Fruit fly (Drosophila melanogaster) whole organism, embryonic: ENCODE results near the gene CG15368.

Experiments
- Aef1 ChIP-seq: fragments of 200-800 bp; sonication (Bioruptor generic); IDR thresholded peaks from 3 replicates; pipeline ENCODE4 v1.3.6; 2022; ENCODE audit warnings: missing biosample characterization, missing genetic modification characterization
- Asciz ChIP-seq: fragments of 200-800 bp; sonication (Bioruptor generic); optimal IDR thresholded peaks from 2 replicates; lab custom pipeline; 2017; ENCODE audit warnings: missing biosample characterization, mild to moderate bottlenecking, missing genetic modification characterization, missing genetic modification reagents
- Atf3 ChIP-seq: fragments of 200-800 bp; sonication (Bioruptor generic); optimal IDR thresholded peaks from 3 replicates; lab custom pipeline; 2016; ENCODE audit warnings: missing biosample characterization, missing genetic modification characterization
- B-H1 ChIP-seq: fragments of 200-800 bp; sonication (Bioruptor generic); IDR thresholded peaks from 3 replicates; pipeline ENCODE4 v1.3.6; 2022; ENCODE audit warnings: missing biosample characterization, missing genetic modification characterization
- CG10366 ChIP-seq: fragments of 200-800 bp; sonication (Bioruptor generic); IDR thresholded peaks from 2 replicates; pipeline ENCODE4 v1.3.6; 2022; ENCODE audit warnings: missing biosample characterization, missing genetic modification characterization
- CG12744 ChIP-seq: fragments of 200-800 bp; sonication (Bioruptor generic); optimal IDR thresholded peaks from 2 replicates; lab custom pipeline; 2016; ENCODE audit warnings: missing biosample characterization, missing genetic modification characterization
- CG14050 ChIP-seq: fragments of 200-800 bp; sonication (Bioruptor generic); IDR thresholded peaks from 3 replicates; pipeline ENCODE4 v1.3.6; 2022; ENCODE audit warnings: missing biosample characterization, missing genetic modification characterization
- CG14441 ChIP-seq: fragments of 200-800 bp; sonication (Bioruptor generic); IDR thresholded peaks from 2 replicates; pipeline ENCODE4 v1.3.6; 2022; ENCODE audit warnings: missing biosample characterization, missing genetic modification characterization
- CG15073 ChIP-seq: fragments of 200-800 bp; sonication (Bioruptor generic); optimal IDR thresholded peaks from 2 replicates; lab custom pipeline; 2016; ENCODE audit warnings: missing biosample characterization, missing genetic modification characterization
- CG18619 ChIP-seq: fragments of 200-800 bp; sonication (Bioruptor generic); optimal IDR thresholded peaks from 3 replicates; lab custom pipeline; 2017; ENCODE audit warnings: missing biosample characterization, mild to moderate bottlenecking, missing genetic modification characterization
- CG2129 ChIP-seq: fragments of 200-800 bp; sonication (Bioruptor generic); IDR thresholded peaks from 2 replicates; pipeline ENCODE4 v1.3.6; 2022; ENCODE audit warnings: missing biosample characterization, missing genetic modification characterization; ENCODE audit not compliant: partially characterized antibody
- CG3726 ChIP-seq: fragments of 200-800 bp; sonication (Bioruptor generic); IDR thresholded peaks from 3 replicates; pipeline ENCODE4, ENCODE4 v1.3.6; 2022; ENCODE audit warnings: missing biosample characterization, missing genetic modification characterization
- CG6175 ChIP-seq: fragments of 200-800 bp; sonication (Bioruptor generic); IDR thresholded peaks from 3 replicates; pipeline ENCODE4 v1.3.6; 2022; ENCODE audit warnings: missing biosample characterization, missing genetic modification characterization
- CG7839 ChIP-seq: fragments of 200-800 bp; sonication (Bioruptor generic); optimal IDR thresholded peaks from 3 replicates; lab custom pipeline; 2018; ENCODE audit warnings: missing biosample characterization, mild to moderate bottlenecking, missing genetic modification characterization, moderate library complexity
- CG8281 ChIP-seq: fragments of 200-800 bp; sonication (Bioruptor generic); optimal IDR thresholded peaks from 2 replicates; lab custom pipeline; 2018; ENCODE audit warnings: missing biosample characterization, mild to moderate bottlenecking, missing genetic modification characterization, moderate library complexity
- CoRest ChIP-seq: fragments of 200-800 bp; sonication (Bioruptor generic); optimal IDR thresholded peaks from 3 replicates; lab custom pipeline; 2018; ENCODE audit warnings: missing biosample characterization, mild to moderate bottlenecking, missing genetic modification characterization, moderate library complexity
- D ChIP-seq, 2 experiments: fragments of 200-800 bp in 1 of 2; fragments of >200 bp in 1 of 2; sonication (Bioruptor generic) in 1 of 2; optimal IDR thresholded peaks; 2 replicates in 1 of 2; 3 replicates in 1 of 2; lab custom pipeline; 2017; ENCODE audit warnings: mild to moderate bottlenecking in 1 of 2, missing biosample characterization in 1 of 2, missing genetic modification characterization in 1 of 2, missing genetic modification reagents in 1 of 2
- D19A ChIP-seq: fragments of 200-800 bp; optimal IDR thresholded peaks from 3 replicates; lab custom pipeline; 2019; ENCODE audit warnings: missing biosample characterization, mild to moderate bottlenecking, missing genetic modification characterization, moderate library complexity
- ERR ChIP-seq: fragments of 200-800 bp; sonication (Bioruptor generic); optimal IDR thresholded peaks from 2 replicates; lab custom pipeline; 2016; ENCODE audit warnings: missing biosample characterization, missing genetic modification characterization
- Eip74EF ChIP-seq, 2 experiments: fragments of 200-800 bp in 1 of 2; fragments of >200 bp in 1 of 2; sonication (Bioruptor generic) in 1 of 2; optimal IDR thresholded peaks; 2 replicates each; lab custom pipeline; 2017 to 2019; ENCODE audit warnings: missing biosample characterization in 2 of 2, missing genetic modification characterization in 2 of 2, mild to moderate bottlenecking in 1 of 2, moderate library complexity in 1 of 2
- Hand ChIP-seq: fragments of 200-800 bp; sonication (Bioruptor generic); optimal IDR thresholded peaks from 2 replicates; lab custom pipeline; 2017; ENCODE audit warnings: mild to moderate bottlenecking, missing biosample characterization, missing genetic modification reagents, missing genetic modification characterization
- HmgZ ChIP-seq: fragments of 200-800 bp; sonication (Bioruptor generic); optimal IDR thresholded peaks from 2 replicates; lab custom pipeline; 2018; ENCODE audit warnings: missing biosample characterization, mild to moderate bottlenecking, missing genetic modification characterization
- Hmr ChIP-seq: fragments of 200-800 bp; sonication (Bioruptor generic); optimal IDR thresholded peaks from 3 replicates; lab custom pipeline; 2017; ENCODE audit warnings: mild to moderate bottlenecking, missing biosample characterization, missing genetic modification reagents, missing genetic modification characterization
- Tbp ChIP-seq: fragments of >200 bp; optimal IDR thresholded peaks from 2 replicates; lab custom pipeline; 2018; ENCODE audit warnings: missing biosample characterization, missing genetic modification characterization
- az2 ChIP-seq: fragments of 200-800 bp; sonication (Bioruptor generic); optimal IDR thresholded peaks from 3 replicates; lab custom pipeline; 2016; ENCODE audit warnings: missing biosample characterization, missing genetic modification characterization
- bcd ChIP-seq: fragments of 200-800 bp; sonication (Bioruptor generic); optimal IDR thresholded peaks from 2 replicates; lab custom pipeline; 2017; ENCODE audit warnings: missing biosample characterization, mild to moderate bottlenecking, missing genetic modification characterization
- bsh ChIP-seq, 2 experiments: fragments of 200-800 bp; sonication (Bioruptor generic); optimal IDR thresholded peaks; 2 replicates each; lab custom pipeline; 2017 to 2018; ENCODE audit warnings: mild to moderate bottlenecking in 2 of 2, missing biosample characterization in 2 of 2, missing genetic modification characterization in 2 of 2, moderate library complexity in 1 of 2
- cad ChIP-seq: fragments of >200 bp; optimal IDR thresholded peaks from 2 replicates; lab custom pipeline; 2017; ENCODE audit warnings: missing biosample characterization, missing genetic modification characterization
- chif ChIP-seq, 2 experiments: fragments of 200-800 bp; sonication (Bioruptor generic); optimal IDR thresholded peaks; 3 replicates each; lab custom pipeline; 2016; ENCODE audit warnings: missing biosample characterization in 2 of 2, missing genetic modification characterization in 2 of 2
- chn ChIP-seq: fragments of 200-800 bp; sonication (Bioruptor generic); optimal IDR thresholded peaks from 2 replicates; lab custom pipeline; 2016; ENCODE audit warnings: missing biosample characterization, missing genetic modification characterization
- corto ChIP-seq: fragments of 200-800 bp; sonication (Bioruptor generic); optimal IDR thresholded peaks from 2 replicates; lab custom pipeline; 2016; ENCODE audit warnings: missing biosample characterization, mild to moderate bottlenecking, missing genetic modification characterization, moderate library complexity
- crc ChIP-seq: fragments of 200-800 bp; sonication (Bioruptor generic); optimal IDR thresholded peaks from 2 replicates; lab custom pipeline; 2016; ENCODE audit warnings: missing biosample characterization, missing genetic modification characterization
- dpn ChIP-seq, 2 experiments: fragments of 200-800 bp; sonication (Bioruptor generic); optimal IDR thresholded peaks; 3 replicates each; lab custom pipeline; 2016; ENCODE audit warnings: missing biosample characterization in 2 of 2, missing genetic modification characterization in 2 of 2
- eyg ChIP-seq: fragments of 200-800 bp; sonication (Bioruptor generic); optimal IDR thresholded peaks from 3 replicates; lab custom pipeline; 2016; ENCODE audit warnings: missing biosample characterization, missing genetic modification characterization
- ftz-f1 ChIP-seq: fragments of 200-800 bp; sonication (Bioruptor generic); optimal IDR thresholded peaks from 2 replicates; lab custom pipeline; 2016; ENCODE audit warnings: missing biosample characterization, missing genetic modification characterization
- ham ChIP-seq: fragments of 200-800 bp; sonication (Bioruptor generic); IDR thresholded peaks from 2 replicates; pipeline ENCODE4 v1.3.6; 2022; ENCODE audit warnings: missing biosample characterization, missing genetic modification characterization
- klu ChIP-seq: fragments of 200-800 bp; sonication (Bioruptor generic); IDR thresholded peaks from 2 replicates; pipeline ENCODE4 v1.3.6; 2022; ENCODE audit warnings: missing biosample characterization, missing genetic modification characterization
- lab ChIP-seq: fragments of 200-800 bp; sonication (Bioruptor generic); optimal IDR thresholded peaks from 3 replicates; lab custom pipeline; 2017; ENCODE audit warnings: missing biosample characterization, missing genetic modification characterization, mild to moderate bottlenecking, moderate library complexity, missing genetic modification reagents
- lmd ChIP-seq: fragments of 200-800 bp; sonication (Bioruptor generic); IDR thresholded peaks from 2 replicates; pipeline ENCODE4 v1.3.6; 2022; ENCODE audit warnings: missing biosample characterization, missing genetic modification characterization
- nerfin-1 ChIP-seq: fragments of 200-800 bp; sonication (Bioruptor generic); optimal IDR thresholded peaks from 3 replicates; lab custom pipeline; 2019; ENCODE audit warnings: missing biosample characterization, mild to moderate bottlenecking, missing genetic modification characterization, moderate library complexity
- odd ChIP-seq: fragments of 200-800 bp; sonication (Bioruptor generic); optimal IDR thresholded peaks from 2 replicates; lab custom pipeline; 2017; ENCODE audit warnings: missing biosample characterization, mild to moderate bottlenecking, missing genetic modification characterization
- p53 ChIP-seq: fragments of 200-800 bp; sonication (Bioruptor generic); optimal IDR thresholded peaks from 2 replicates; lab custom pipeline; 2016; ENCODE audit warnings: missing biosample characterization, missing genetic modification characterization
- ranshi ChIP-seq: fragments of 200-800 bp; sonication (Bioruptor generic); IDR thresholded peaks from 2 replicates; pipeline ENCODE4 v1.3.6; 2022; ENCODE audit warnings: missing biosample characterization, missing genetic modification characterization
- seq ChIP-seq: fragments of 200-800 bp; sonication (Bioruptor generic); IDR thresholded peaks from 2 replicates; pipeline ENCODE4 v1.3.6; 2022; ENCODE audit warnings: missing biosample characterization, missing genetic modification characterization
- sima ChIP-seq: fragments of 200-800 bp; sonication (Bioruptor generic); optimal IDR thresholded peaks from 2 replicates; lab custom pipeline; 2016; ENCODE audit warnings: missing biosample characterization, missing genetic modification characterization
- slbo ChIP-seq: fragments of 200-800 bp; sonication (Bioruptor generic); IDR thresholded peaks from 2 replicates; pipeline ENCODE4 v1.3.6; 2022; ENCODE audit warnings: missing biosample characterization, missing genetic modification characterization
- slou ChIP-seq: fragments of 200-800 bp; sonication (Bioruptor generic); optimal IDR thresholded peaks from 3 replicates; lab custom pipeline; 2016; ENCODE audit warnings: missing biosample characterization, missing genetic modification characterization
- so ChIP-seq: fragments of 200-800 bp; sonication (Bioruptor generic); IDR thresholded peaks from 3 replicates; pipeline ENCODE4 v1.3.6; 2022; ENCODE audit warnings: missing biosample characterization, missing genetic modification characterization
- sqz ChIP-seq: fragments of 200-800 bp; sonication (Bioruptor generic); optimal IDR thresholded peaks from 3 replicates; lab custom pipeline; 2018; ENCODE audit warnings: missing biosample characterization, mild to moderate bottlenecking, missing genetic modification characterization
- vnd ChIP-seq: fragments of 200-800 bp; sonication (Bioruptor generic); IDR thresholded peaks from 3 replicates; pipeline ENCODE4 v1.3.6; 2022; ENCODE audit warnings: missing biosample characterization, missing genetic modification characterization; ENCODE audit not compliant: partially characterized antibody
- z ChIP-seq: fragments of 200-800 bp; sonication (Bioruptor generic); IDR thresholded peaks from 3 replicates; pipeline ENCODE4 v1.3.6; 2022; ENCODE audit warnings: missing biosample characterization, missing genetic modification characterization

CG15368 gene

DNA sequence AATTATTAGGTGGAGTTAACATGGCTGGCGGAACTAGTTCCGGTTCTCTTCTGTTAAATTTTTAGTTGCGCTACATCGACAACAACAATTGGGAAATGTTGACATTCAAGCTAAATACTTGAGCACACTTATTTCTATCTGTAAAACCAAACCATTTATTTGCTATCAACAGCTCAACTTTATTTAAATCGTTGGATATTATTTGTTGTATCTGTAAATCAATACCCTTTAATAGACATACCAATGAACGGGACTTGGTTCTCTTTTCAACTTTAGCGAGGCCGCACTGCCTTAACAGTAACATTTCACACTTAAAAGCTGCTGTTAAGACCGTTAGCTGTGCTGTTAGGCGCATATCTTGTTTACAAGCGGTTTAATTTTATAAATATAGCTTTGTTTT is 22.0 kb upstream of the CG15368 start, which contains the start of gene CG12106:
TSS of gene CG12106 (plus strand) at position 295 of the 400 bp plus-strand sequence.
- TF ChIP-seq Atf3 (GFP tag; lab: Kevin White, UChicago) (no peak), eyg (GFP tag; lab: Kevin White, UChicago) (no peak), HmgZ (tag; lab: Kevin White, UChicago) (peak; percentile 3), CG14441 (GFP tag; lab: Robert Waterston, UW) (no peak; the same call in 1 of the 2 replicates), dpn (GFP tag; optimal IDR thresholded peaks at IDR 0.05; lab: Kevin White, UChicago) (peak; percentile 37 to 45), sima (no peak), crc (GFP tag; lab: Kevin White, UChicago) (peak; percentile 14), CG7839 (peak; percentile 62), D19A (no peak), Eip74EF (GFP tag; optimal IDR thresholded peaks at IDR 0.05; lab: Kevin White, UChicago) (no peak), slbo (GFP tag; lab: Robert Waterston, UW) (peak; percentile 72), sqz (no peak), Hmr (GFP tag; lab: Kevin White, UChicago) (no peak), klu (no peak), bcd (GFP tag; lab: Kevin White, UChicago) (peak; percentile 20), Aef1 (GFP tag; lab: Robert Waterston, UW) (peak; percentile 59; the same call in 2 of the 3 replicates), CoRest (tag; lab: Kevin White, UChicago) (peak; percentile 63), CG12744 (GFP tag; lab: Kevin White, UChicago) (peak; percentile 19), CG3726 (GFP tag; lab: Robert Waterston, UW) (no peak), B-H1 (GFP tag; lab: Robert Waterston, UW) (0 out of 3 replicates have a peak, but pooled peaks have one; percentile 20), CG6175 (GFP tag; lab: Robert Waterston, UW) (no peak), z (no peak), cad (GFP tag; lab: Kevin White, UChicago) (no peak), D (optimal IDR thresholded peaks at IDR 0.05; lab: Kevin White, UChicago) (no peak), D (GFP tag; optimal IDR thresholded peaks at IDR 0.05; lab: Kevin White, UChicago) (no peak), so (GFP tag; lab: Robert Waterston, UW) (no peak), slou (no peak), seq (GFP tag; lab: Robert Waterston, UW) (0 out of 2 replicates have a peak, but pooled peaks have one; percentile 31), CG10366 (GFP tag; lab: Robert Waterston, UW) (peak; percentile 36; the same call in 1 of the 2 replicates), ftz-f1 (no peak), odd (no peak), Hand (GFP tag; lab: Kevin White, UChicago) (no peak), chn (GFP tag; lab: Kevin White, UChicago) (peak; percentile 19), p53 (GFP tag; lab: Kevin White, UChicago) (no peak), Asciz (GFP tag; lab: Kevin White, UChicago) (no peak), vnd (GFP tag; lab: Robert Waterston, UW) (no peak), CG14050 (GFP tag; lab: Robert Waterston, UW) (peak; percentile 32; the same call in 1 of the 3 replicates), CG2129 (GFP tag; lab: Robert Waterston, UW) (no peak), lab (no peak), CG18619 (GFP tag; lab: Kevin White, UChicago) (peak; percentile 33), corto (GFP tag; lab: Kevin White, UChicago) (no peak), CG15073 (no peak), lmd (no peak), ERR (GFP tag; lab: Kevin White, UChicago) (no peak), ranshi (GFP tag; lab: Robert Waterston, UW) (no peak; the same call in 1 of the 2 replicates), nerfin-1 (tag; lab: Kevin White, UChicago) (peak; percentile 5), Tbp (GFP tag; lab: Kevin White, UChicago) (no peak), az2 (GFP tag; lab: Kevin White, UChicago) (peak; percentile 26), CG8281 (tag; lab: Kevin White, UChicago) (no peak), ham (GFP tag; lab: Robert Waterston, UW) (no peak), chif (GFP tag; optimal IDR thresholded peaks at IDR 0.05; lab: Kevin White, UChicago) (peak in 1 of 2 experiments; percentile 14), bsh (GFP tag; optimal IDR thresholded peaks at IDR 0.05; lab: Kevin White, UChicago) (peak in 1 of 2 experiments; percentile 46)
